Fruit fly (Drosophila melanogaster) whole organism, embryonic: ENCODE measurements around the gene CG34348.
A peak's percentile ranks its signal among the peaks of the same experiment; 100 is the strongest.

Experiments used
- Ada2b ChIP-seq: fragments of 200-800 bp; sonication (Bioruptor generic); IDR thresholded peaks from 2 replicates; pipeline ENCODE4 v1.3.6; 2022; ENCODE audit warnings: missing biosample characterization, missing genetic modification characterization
- Atf6 ChIP-seq: fragments of 200-800 bp; sonication (Bioruptor generic); IDR thresholded peaks from 2 replicates; pipeline ENCODE4 v1.3.6; 2022; ENCODE audit warnings: missing biosample characterization, missing genetic modification characterization
- B-H1 ChIP-seq: fragments of 200-800 bp; sonication (Bioruptor generic); IDR thresholded peaks from 3 replicates; pipeline ENCODE4 v1.3.6; 2022; ENCODE audit warnings: missing biosample characterization, missing genetic modification characterization
- BEAF-32 ChIP-seq: fragments of 200-800 bp; sonication (Bioruptor generic); optimal IDR thresholded peaks from 3 replicates; lab custom pipeline; 2017; ENCODE audit warnings: missing biosample characterization, missing genetic modification characterization, mild to moderate bottlenecking, moderate library complexity, missing genetic modification reagents
- CG10462 ChIP-seq: fragments of 200-800 bp; sonication (Bioruptor generic); optimal IDR thresholded peaks from 2 replicates; lab custom pipeline; 2016; ENCODE audit warnings: missing biosample characterization, missing genetic modification characterization
- CG10959 ChIP-seq: fragments of 200-800 bp; sonication (Bioruptor generic); IDR thresholded peaks from 2 replicates; pipeline ENCODE4 v1.3.6; 2022; ENCODE audit warnings: missing biosample characterization, missing genetic modification characterization
- CG11247 ChIP-seq: fragments of 200-800 bp; sonication (Bioruptor generic); IDR thresholded peaks from 2 replicates; pipeline ENCODE4 v1.3.6; 2022; ENCODE audit warnings: missing biosample characterization, missing genetic modification characterization
- CG12236 ChIP-seq: fragments of 200-800 bp; sonication (Bioruptor generic); optimal IDR thresholded peaks from 2 replicates; lab custom pipeline; 2016; ENCODE audit warnings: missing biosample characterization, missing genetic modification characterization
- CG12391 ChIP-seq: fragments of 200-800 bp; sonication (Bioruptor generic); optimal IDR thresholded peaks from 3 replicates; lab custom pipeline; 2018; ENCODE audit warnings: missing biosample characterization, mild to moderate bottlenecking, missing genetic modification characterization, moderate library complexity
- CG14050 ChIP-seq: fragments of 200-800 bp; sonication (Bioruptor generic); IDR thresholded peaks from 3 replicates; pipeline ENCODE4 v1.3.6; 2022; ENCODE audit warnings: missing biosample characterization, missing genetic modification characterization
- CG1603 ChIP-seq: fragments of 200-800 bp; sonication (Bioruptor generic); optimal IDR thresholded peaks from 2 replicates; lab custom pipeline; 2019; ENCODE audit warnings: missing biosample characterization, mild to moderate bottlenecking, missing genetic modification characterization, moderate library complexity
- CG16779 ChIP-seq: fragments of 200-800 bp; sonication (Bioruptor generic); IDR thresholded peaks from 2 replicates; pipeline ENCODE4 v1.3.6; 2022; ENCODE audit warnings: missing biosample characterization, missing genetic modification characterization
- CG17361 ChIP-seq: fragments of 200-800 bp; sonication (Bioruptor generic); IDR thresholded peaks from 3 replicates; pipeline ENCODE4 v1.3.6; 2022; ENCODE audit warnings: missing biosample characterization, missing genetic modification characterization
- CG17829 ChIP-seq: fragments of 200-800 bp; optimal IDR thresholded peaks from 2 replicates; lab custom pipeline; 2019; ENCODE audit warnings: missing biosample characterization, mild to moderate bottlenecking, missing genetic modification characterization, moderate library complexity
- CG1792 ChIP-seq: fragments of 200-800 bp; sonication (Bioruptor generic); optimal IDR thresholded peaks from 2 replicates; lab custom pipeline; 2016; ENCODE audit warnings: missing biosample characterization, missing genetic modification characterization
- CG3163 ChIP-seq: fragments of 200-800 bp; sonication (Bioruptor generic); optimal IDR thresholded peaks from 3 replicates; lab custom pipeline; 2016; ENCODE audit warnings: missing biosample characterization, missing genetic modification characterization
- CG4282 ChIP-seq: fragments of 200-800 bp; sonication (Bioruptor generic); optimal IDR thresholded peaks from 2 replicates; lab custom pipeline; 2016; ENCODE audit warnings: missing biosample characterization, missing genetic modification characterization
- CG7745 ChIP-seq: fragments of 200-800 bp; sonication (Bioruptor generic); optimal IDR thresholded peaks from 2 replicates; lab custom pipeline; 2018; ENCODE audit warnings: missing biosample characterization, mild to moderate bottlenecking, missing genetic modification characterization, moderate library complexity
- CG8924 ChIP-seq: fragments of 200-800 bp; optimal IDR thresholded peaks from 3 replicates; lab custom pipeline; 2019; ENCODE audit warnings: missing biosample characterization, mild to moderate bottlenecking, missing genetic modification characterization, moderate library complexity
- CG9727 ChIP-seq: fragments of 200-800 bp; sonication (Bioruptor generic); optimal IDR thresholded peaks from 3 replicates; lab custom pipeline; 2017; ENCODE audit warnings: missing biosample characterization, mild to moderate bottlenecking, missing genetic modification characterization
- CTCF ChIP-seq: fragments of 200-800 bp; sonication (Bioruptor generic); optimal IDR thresholded peaks from 2 replicates; lab custom pipeline; 2017; ENCODE audit warnings: missing biosample characterization, mild to moderate bottlenecking, missing genetic modification characterization, moderate library complexity
- Camta ChIP-seq: fragments of 200-800 bp; sonication (Bioruptor generic); optimal IDR thresholded peaks from 2 replicates; lab custom pipeline; 2016; ENCODE audit warnings: missing biosample characterization, missing genetic modification characterization
- E2f2 ChIP-seq: fragments of 200-800 bp; sonication (Bioruptor generic); IDR thresholded peaks from 2 replicates; pipeline ENCODE4 v1.3.6; 2022; ENCODE audit warnings: missing biosample characterization, missing genetic modification characterization
- Fer1 ChIP-seq: fragments of 200-800 bp; sonication (Bioruptor generic); optimal IDR thresholded peaks from 2 replicates; lab custom pipeline; 2017; ENCODE audit warnings: missing biosample characterization, mild to moderate bottlenecking, missing genetic modification characterization
- H2.0 ChIP-seq: fragments of 200-800 bp; sonication (Bioruptor generic); IDR thresholded peaks from 2 replicates; pipeline ENCODE4 v1.3.6; 2022; ENCODE audit warnings: missing biosample characterization, missing genetic modification characterization
- HLH3B ChIP-seq: fragments of 200-800 bp; sonication (Bioruptor generic); IDR thresholded peaks from 2 replicates; pipeline ENCODE4 v1.3.6; 2022; ENCODE audit warnings: missing biosample characterization, missing genetic modification characterization
- Hand ChIP-seq: fragments of 200-800 bp; sonication (Bioruptor generic); optimal IDR thresholded peaks from 2 replicates; lab custom pipeline; 2017; ENCODE audit warnings: mild to moderate bottlenecking, missing biosample characterization, missing genetic modification reagents, missing genetic modification characterization
- Hmr ChIP-seq: fragments of 200-800 bp; sonication (Bioruptor generic); optimal IDR thresholded peaks from 3 replicates; lab custom pipeline; 2017; ENCODE audit warnings: mild to moderate bottlenecking, missing biosample characterization, missing genetic modification reagents, missing genetic modification characterization
- MBD-R2 ChIP-seq: fragments of 200-800 bp; sonication (Bioruptor generic); IDR thresholded peaks from 2 replicates; pipeline ENCODE4 v1.3.6; 2022; ENCODE audit warnings: missing biosample characterization, missing genetic modification characterization
- Max ChIP-seq: fragments of 200-800 bp; sonication (Bioruptor generic); optimal IDR thresholded peaks from 2 replicates; lab custom pipeline; 2016; ENCODE audit warnings: missing biosample characterization, mild to moderate bottlenecking, missing genetic modification characterization
- NfI ChIP-seq: fragments of 200-800 bp; sonication (Bioruptor generic); optimal IDR thresholded peaks from 3 replicates; lab custom pipeline; 2018; ENCODE audit warnings: missing biosample characterization, mild to moderate bottlenecking, missing genetic modification characterization, moderate library complexity
- Opbp ChIP-seq: fragments of 200-800 bp; sonication (Bioruptor generic); IDR thresholded peaks from 3 replicates; pipeline ENCODE4 v1.3.6; 2022; ENCODE audit warnings: missing biosample characterization, missing genetic modification characterization; ENCODE audit not compliant: partially characterized antibody
- PHDP ChIP-seq: fragments of 200-800 bp; sonication (Bioruptor generic); optimal IDR thresholded peaks from 3 replicates; lab custom pipeline; 2018; ENCODE audit warnings: missing biosample characterization, mild to moderate bottlenecking, missing genetic modification characterization, moderate library complexity
- Ptx1 ChIP-seq: fragments of 200-800 bp; sonication (Bioruptor generic); IDR thresholded peaks from 2 replicates; pipeline ENCODE4 v1.3.6; 2022; ENCODE audit warnings: missing biosample characterization, missing genetic modification characterization
- Sin3A ChIP-seq: fragments of >200 bp; optimal IDR thresholded peaks from 2 replicates; lab custom pipeline; 2018
- Sox102F ChIP-seq: fragments of 200-800 bp; sonication (Bioruptor generic); optimal IDR thresholded peaks from 2 replicates; lab custom pipeline; 2018; ENCODE audit warnings: missing biosample characterization, mild to moderate bottlenecking, missing genetic modification characterization, moderate library complexity
- TFAM ChIP-seq: fragments of 200-800 bp; sonication (Bioruptor generic); optimal IDR thresholded peaks from 2 replicates; lab custom pipeline; 2017; ENCODE audit warnings: missing biosample characterization, missing genetic modification characterization, inconsistent platforms
- amos ChIP-seq: fragments of 200-800 bp; sonication (Bioruptor generic); IDR thresholded peaks from 2 replicates; pipeline ENCODE4 v1.3.6; 2022; ENCODE audit warnings: missing biosample characterization, missing genetic modification characterization; ENCODE audit not compliant: partially characterized antibody
- ase ChIP-seq: fragments of 200-800 bp; sonication (Bioruptor generic); IDR thresholded peaks from 3 replicates; pipeline ENCODE4 v1.3.6; 2022; ENCODE audit warnings: missing biosample characterization, missing genetic modification characterization
- ash1 ChIP-seq: fragments of 200-800 bp; sonication (Bioruptor generic); optimal IDR thresholded peaks from 2 replicates; lab custom pipeline; 2018; ENCODE audit warnings: missing biosample characterization, mild to moderate bottlenecking, missing genetic modification characterization
- bigmax ChIP-seq: fragments of 200-800 bp; sonication (Bioruptor generic); optimal IDR thresholded peaks from 2 replicates; lab custom pipeline; 2018; ENCODE audit warnings: missing biosample characterization, mild to moderate bottlenecking, missing genetic modification characterization
- esg ChIP-seq: fragments of 200-800 bp; sonication (Bioruptor generic); conservative IDR thresholded peaks from 2 replicates; pipeline ENCODE4 v1.3.6; 2022; ENCODE audit warnings: missing biosample characterization, missing genetic modification characterization
- gfzf ChIP-seq: fragments of 200-800 bp; sonication (Bioruptor generic); optimal IDR thresholded peaks from 2 replicates; lab custom pipeline; 2016; ENCODE audit warnings: missing biosample characterization, mild to moderate bottlenecking, missing genetic modification characterization, moderate library complexity
- grau ChIP-seq: fragments of 200-800 bp; optimal IDR thresholded peaks from 3 replicates; lab custom pipeline; 2019; ENCODE audit warnings: missing biosample characterization, mild to moderate bottlenecking, missing genetic modification characterization, moderate library complexity
- ken ChIP-seq: fragments of 200-800 bp; sonication (Bioruptor generic); IDR thresholded peaks from 3 replicates; pipeline ENCODE4 v1.3.6; 2022; ENCODE audit warnings: missing biosample characterization, missing genetic modification characterization
- luna ChIP-seq: fragments of 200-800 bp; sonication (Bioruptor generic); optimal IDR thresholded peaks from 2 replicates; lab custom pipeline; 2016; ENCODE audit warnings: missing biosample characterization, missing genetic modification characterization
- maf-S ChIP-seq: fragments of 200-800 bp; sonication (Bioruptor generic); optimal IDR thresholded peaks from 2 replicates; lab custom pipeline; 2016; ENCODE audit warnings: missing biosample characterization, missing genetic modification characterization
- repo ChIP-seq: fragments of 200-800 bp; sonication (Bioruptor generic); optimal IDR thresholded peaks from 2 replicates; lab custom pipeline; 2016; ENCODE audit warnings: missing biosample characterization, missing genetic modification characterization
- ro ChIP-seq: fragments of 200-800 bp; sonication (Bioruptor generic); IDR thresholded peaks from 2 replicates; pipeline ENCODE4 v1.3.6; 2022; ENCODE audit warnings: missing biosample characterization, missing genetic modification characterization
- slbo ChIP-seq: fragments of 200-800 bp; sonication (Bioruptor generic); IDR thresholded peaks from 2 replicates; pipeline ENCODE4 v1.3.6; 2022; ENCODE audit warnings: missing biosample characterization, missing genetic modification characterization
- sna ChIP-seq: fragments of 200-800 bp; sonication (Bioruptor generic); IDR thresholded peaks from 2 replicates; pipeline ENCODE4 v1.3.6; 2022; ENCODE audit warnings: missing biosample characterization, missing genetic modification characterization; ENCODE audit not compliant: partially characterized antibody
- sug ChIP-seq: fragments of 200-800 bp; optimal IDR thresholded peaks from 2 replicates; lab custom pipeline; 2019; ENCODE audit warnings: missing biosample characterization, mild to moderate bottlenecking, missing genetic modification characterization, moderate library complexity
- vvl ChIP-seq: fragments of 200-800 bp; sonication (Bioruptor generic); IDR thresholded peaks from 2 replicates; pipeline ENCODE4 v1.3.6; 2022; ENCODE audit warnings: missing biosample characterization, missing genetic modification characterization

Gene CG34348

DNA sequence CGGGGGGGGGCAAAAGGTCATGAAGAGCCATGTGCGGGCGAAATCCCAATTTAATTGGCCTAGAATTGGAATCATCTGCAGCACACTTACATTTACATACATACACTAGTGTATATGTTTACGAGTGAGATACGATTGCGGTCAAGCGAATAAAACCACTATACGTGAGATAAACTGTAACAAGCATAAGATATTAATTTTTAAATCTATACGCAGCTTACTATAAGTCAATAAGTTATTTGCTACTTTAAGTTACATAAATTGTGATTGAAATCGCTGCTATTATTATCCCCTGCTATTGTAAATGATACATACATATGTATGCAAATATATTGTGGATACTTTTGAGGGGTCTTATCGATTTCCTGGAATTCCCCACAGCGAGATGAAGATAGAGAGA lies 39.5 kb downstream of the CG34348 start (continued):
- peak; percentile 57 for TF ChIP-seq PHDP
- TF ChIP-seq Max (GFP tag; lab: Kevin White, UChicago): no peak
- TF ChIP-seq CG8924: peak; percentile 53
- TF ChIP-seq maf-S (GFP tag; lab: Kevin White, UChicago): no peak
- no peak for TF ChIP-seq CG16779 (GFP tag; lab: Robert Waterston, UW)
- TF ChIP-seq Opbp (GFP tag; lab: Robert Waterston, UW): no peak
- TF ChIP-seq MBD-R2: 0 out of 2 replicates have a peak, but pooled peaks have one; percentile 19
- 0 out of 3 replicates have a peak, but pooled peaks have one; percentile 22 for TF ChIP-seq CG17361
- TF ChIP-seq amos (GFP tag; lab: Robert Waterston, UW): no peak
- peak; percentile 3 for TF ChIP-seq CG9727 (GFP tag; lab: Kevin White, UChicago)
- peak; percentile 25 for TF ChIP-seq CG17829 (tag; lab: Kevin White, UChicago)
- TF ChIP-seq CTCF (GFP tag; lab: Kevin White, UChicago): no peak
- peak; percentile 56 for TF ChIP-seq Ptx1 (GFP tag; lab: Robert Waterston, UW)
- TF ChIP-seq Atf6: peak; percentile 55
- TF ChIP-seq gfzf (GFP tag; lab: Kevin White, UChicago): no peak
- TF ChIP-seq Sin3A: no peak
- peak; percentile 61 for TF ChIP-seq CG1603
- peak; percentile 54 for TF ChIP-seq H2.0 (GFP tag; lab: Robert Waterston, UW)
- peak; percentile 40 for TF ChIP-seq sug (tag; lab: Kevin White, UChicago)
- TF ChIP-seq E2f2: no peak
- TF ChIP-seq ro (GFP tag; lab: Robert Waterston, UW): no peak
- TF ChIP-seq NfI (GFP tag; lab: Kevin White, UChicago): peak; percentile 46
- no peak for TF ChIP-seq CG3163
- peak; percentile 65 for TF ChIP-seq Fer1 (GFP tag; lab: Kevin White, UChicago)
- peak; percentile 68 for TF ChIP-seq Ada2b (GFP tag; lab: Robert Waterston, UW)
- TF ChIP-seq CG12391 (tag; lab: Kevin White, UChicago): peak; percentile 40
- TF ChIP-seq vvl (GFP tag; lab: Robert Waterston, UW): peak; percentile 65
- TF ChIP-seq CG7745: no peak
- peak; percentile 46 for TF ChIP-seq grau (tag; lab: Kevin White, UChicago)
- no peak for TF ChIP-seq ken (GFP tag; lab: Robert Waterston, UW)
- TF ChIP-seq repo: no peak
- TF ChIP-seq bigmax (GFP tag; lab: Kevin White, UChicago): no peak
- no peak for TF ChIP-seq CG11247 (GFP tag; lab: Robert Waterston, UW)
- TF ChIP-seq BEAF-32 (GFP tag; lab: Kevin White, UChicago): no peak
- no peak for TF ChIP-seq ash1 (GFP tag; lab: Kevin White, UChicago)
- TF ChIP-seq Hand: peak; percentile 47
- no peak for TF ChIP-seq CG1792
- 0 out of 3 replicates have a peak, but pooled peaks have one; percentile 19 for TF ChIP-seq CG14050
- TF ChIP-seq Hmr (GFP tag; lab: Kevin White, UChicago): peak; percentile 61
- no peak for TF ChIP-seq CG10959 (GFP tag; lab: Robert Waterston, UW)
- peak; percentile 8 for TF ChIP-seq Camta (GFP tag; lab: Kevin White, UChicago)
- no peak for TF ChIP-seq TFAM (GFP tag; lab: Kevin White, UChicago)
- TF ChIP-seq esg (GFP tag; lab: Robert Waterston, UW): peak; percentile 32
- no peak for TF ChIP-seq CG10462 (GFP tag; lab: Kevin White, UChicago)
- peak; percentile 65 for TF ChIP-seq slbo (GFP tag; lab: Robert Waterston, UW)
- TF ChIP-seq Sox102F (GFP tag; lab: Kevin White, UChicago): peak; percentile 44
- no peak for TF ChIP-seq CG12236 (GFP tag; lab: Kevin White, UChicago)
- peak; percentile 61 for TF ChIP-seq HLH3B (GFP tag; lab: Robert Waterston, UW)
- TF ChIP-seq luna (GFP tag; lab: Kevin White, UChicago): no peak
- TF ChIP-seq B-H1 (GFP tag; lab: Robert Waterston, UW): peak; percentile 51; the same call in 2 of the 3 replicates
- TF ChIP-seq CG4282: no peak
- TF ChIP-seq sna (GFP tag; lab: Robert Waterston, UW): no peak
- TF ChIP-seq ase (GFP tag; lab: Robert Waterston, UW): no peak
